Worm (Caenorhabditis elegans) whole organism, midembryonic: ENCODE data around the gene bre-1.

Experiments used
- T22C8.4 ChIP-seq: fragments of 200-800 bp; sonication (Bioruptor generic); IDR thresholded peaks from 2 replicates; pipeline ENCODE4 v1.3.6; 2022; ENCODE audit warnings: missing genetic modification characterization, missing compliant biosample characterization
- cog-1 ChIP-seq: sonication (generic microtip); optimal IDR thresholded peaks from 2 replicates; lab custom pipeline; 2016; ENCODE audit warnings: missing genetic modification characterization, missing compliant biosample characterization
- flt-1 ChIP-seq: fragments of 200-800 bp; sonication (Bioruptor generic); IDR thresholded peaks from 2 replicates; pipeline ENCODE4 v1.3.6; 2022; ENCODE audit warnings: missing genetic modification characterization, missing compliant biosample characterization
- klf-2 ChIP-seq: fragments of 200-800 bp; sonication (Bioruptor generic); conservative IDR thresholded peaks from 2 replicates; pipeline ENCODE4 v1.3.6; 2022; ENCODE audit warnings: missing genetic modification reagents, missing genetic modification characterization, missing compliant biosample characterization
- med-1 ChIP-seq: sonication (generic microtip); optimal IDR thresholded peaks from 2 replicates; lab custom pipeline; 2017; ENCODE audit warnings: missing genetic modification characterization, mild to moderate bottlenecking, missing compliant biosample characterization, antibody characterized with exemption, missing genetic modification reagents; ENCODE audit not compliant: insufficient read depth
- ref-1 ChIP-seq: fragments of 200-800 bp; sonication (Bioruptor generic); conservative IDR thresholded peaks from 2 replicates; pipeline ENCODE4 v1.3.6; 2022; ENCODE audit warnings: missing genetic modification reagents, missing genetic modification characterization, missing compliant biosample characterization
- tab-1 ChIP-seq: fragments of 200-800 bp; sonication (Bioruptor generic); IDR thresholded peaks from 2 replicates; pipeline ENCODE4 v1.3.6; 2022; ENCODE audit warnings: missing genetic modification characterization, missing compliant biosample characterization
- ztf-23 ChIP-seq: fragments of 200-800 bp; sonication (Bioruptor generic); IDR thresholded peaks from 2 replicates; pipeline ENCODE4 v1.3.6; 2022; ENCODE audit warnings: missing genetic modification reagents, missing genetic modification characterization, missing compliant biosample characterization
- ztf-29 ChIP-seq: fragments of 200-800 bp; sonication (Bioruptor generic); IDR thresholded peaks from 2 replicates; pipeline ENCODE4 v1.3.6; 2022; ENCODE audit warnings: missing genetic modification reagents, missing genetic modification characterization, missing compliant biosample characterization

The bre-1 gene

DNA sequence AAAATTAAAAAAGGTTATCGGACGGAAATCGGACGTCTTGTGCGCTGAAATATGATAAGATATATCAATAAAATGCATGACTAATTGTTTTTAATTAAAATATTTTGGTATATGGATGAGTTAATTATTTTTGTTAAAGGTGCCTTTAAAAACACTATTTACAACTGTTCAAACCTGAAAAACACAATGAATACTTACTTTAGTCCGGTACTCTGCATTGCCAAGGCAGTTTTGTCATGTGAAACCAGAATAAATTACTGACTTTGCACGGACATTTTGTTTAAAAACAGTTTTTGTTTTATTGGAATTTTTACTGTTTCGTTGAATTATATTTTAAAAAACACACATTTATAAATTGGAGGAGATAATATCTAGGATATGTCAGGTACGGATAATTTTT is 19.1 kb upstream of the bre-1 start, which contains the start of gene suex-2:
suex-2 (plus strand) TSS at position 301 of the 400 bp plus-strand sequence.
- TF ChIP-seq ztf-23 (GFP tag; lab: Robert Waterston, UW) (no peak), T22C8.4 (GFP tag; lab: Robert Waterston, UW) (no peak), ref-1 (GFP tag; lab: Robert Waterston, UW) (no peak), klf-2 (GFP tag; lab: Robert Waterston, UW) (no peak), cog-1 (tag; lab: Kevin White, UChicago) (no peak), med-1 (GFP tag; lab: Kevin White, UChicago) (no peak), flt-1 (GFP tag; lab: Robert Waterston, UW) (no peak), ztf-29 (GFP tag; lab: Robert Waterston, UW) (no peak), tab-1 (GFP tag; lab: Robert Waterston, UW) (no peak)

DNA sequence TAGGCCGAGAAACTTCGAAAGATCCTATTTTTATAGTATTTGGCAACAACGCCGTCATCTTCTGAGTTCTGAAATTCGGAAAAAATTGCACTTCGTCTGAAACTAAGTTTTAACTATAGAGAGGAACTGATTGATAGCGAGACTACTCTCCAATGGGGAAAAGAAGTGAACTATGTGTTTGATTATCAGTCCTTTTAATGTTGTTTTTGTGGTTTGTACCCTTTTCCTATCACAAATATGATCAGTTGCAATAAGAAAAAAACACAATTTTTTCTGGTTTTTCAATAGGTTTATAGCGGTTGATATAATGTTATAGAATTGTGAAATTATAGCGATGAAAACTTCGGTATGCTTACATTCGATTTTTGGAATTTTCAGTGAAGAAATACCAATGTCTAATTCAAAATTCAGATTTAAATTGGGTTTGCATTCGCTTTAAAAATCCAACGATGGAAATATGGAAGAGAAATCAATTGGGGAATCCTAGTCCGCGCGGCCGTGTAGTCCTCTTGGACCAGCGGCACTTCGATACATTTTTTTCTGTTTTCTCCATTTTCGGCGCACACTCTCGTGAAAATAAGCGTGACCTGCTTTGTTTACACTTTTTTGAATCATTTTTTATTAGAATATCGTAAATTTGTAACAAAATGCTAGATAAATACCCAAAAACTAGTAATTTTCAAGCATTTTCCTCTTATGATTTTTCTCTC is 13.7 kb upstream of the bre-1 start, which contains the start of gene C53B4.3:
C53B4.3 (minus strand) TSS at position 464 of the 710 bp plus-strand sequence.
- TF ChIP-seq ztf-23 (GFP tag; lab: Robert Waterston, UW): peak; percentile 61; the same call in 1 of the 2 replicates
- TF ChIP-seq ref-1 (GFP tag; lab: Robert Waterston, UW): 0 out of 2 replicates have a peak, but pooled peaks have one; percentile 27
- TF ChIP-seq flt-1 (GFP tag; lab: Robert Waterston, UW): peak; percentile 73
- TF ChIP-seq med-1 (GFP tag; lab: Kevin White, UChicago): no peak

DNA sequence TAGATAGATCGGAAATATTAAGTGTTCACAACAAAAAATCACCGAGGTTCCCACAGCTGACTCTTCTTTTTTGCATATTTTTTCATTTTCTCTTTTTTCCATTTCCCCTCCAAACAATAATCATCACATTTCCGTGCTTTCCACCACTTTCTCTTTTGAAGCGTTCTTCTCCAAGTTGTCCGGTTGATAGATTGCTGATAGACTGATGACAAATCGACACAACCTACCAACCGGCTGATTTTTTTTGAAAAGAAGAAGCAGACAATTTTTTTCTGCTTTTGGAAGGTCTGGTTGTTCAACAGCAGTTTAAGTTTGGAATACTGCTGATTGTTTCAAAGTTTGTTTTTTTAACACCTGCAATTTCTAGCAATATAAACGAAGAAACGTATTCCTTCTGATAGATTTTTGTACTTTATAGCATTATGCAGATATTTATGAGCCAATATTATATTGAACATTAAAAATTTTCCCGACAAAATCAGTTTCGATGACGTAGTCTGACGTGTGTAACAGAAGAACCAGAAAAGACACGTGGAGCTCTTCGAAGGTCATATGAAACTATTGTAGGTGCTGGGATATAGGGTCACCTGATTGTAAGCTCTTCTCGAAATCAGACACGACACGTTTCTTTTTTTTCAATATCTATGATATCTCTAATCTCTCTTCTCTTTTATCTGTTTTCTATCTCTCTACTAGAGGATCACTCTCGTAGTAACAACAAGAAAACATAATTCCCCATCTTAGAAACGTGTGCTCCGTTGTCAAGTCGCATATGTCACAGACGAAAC is 12.3 kb upstream of the bre-1 start:
- TF ChIP-seq ref-1 (GFP tag; lab: Robert Waterston, UW): no peak
- no peak for TF ChIP-seq T22C8.4 (GFP tag; lab: Robert Waterston, UW)
- TF ChIP-seq flt-1 (GFP tag; lab: Robert Waterston, UW): no peak
- no peak for TF ChIP-seq klf-2 (GFP tag; lab: Robert Waterston, UW)
- no peak for TF ChIP-seq cog-1 (tag; lab: Kevin White, UChicago)
- no peak for TF ChIP-seq tab-1 (GFP tag; lab: Robert Waterston, UW)
- no peak for TF ChIP-seq med-1 (GFP tag; lab: Kevin White, UChicago)
- no peak for TF ChIP-seq ztf-23 (GFP tag; lab: Robert Waterston, UW)
- no peak for TF ChIP-seq ztf-29 (GFP tag; lab: Robert Waterston, UW)

DNA sequence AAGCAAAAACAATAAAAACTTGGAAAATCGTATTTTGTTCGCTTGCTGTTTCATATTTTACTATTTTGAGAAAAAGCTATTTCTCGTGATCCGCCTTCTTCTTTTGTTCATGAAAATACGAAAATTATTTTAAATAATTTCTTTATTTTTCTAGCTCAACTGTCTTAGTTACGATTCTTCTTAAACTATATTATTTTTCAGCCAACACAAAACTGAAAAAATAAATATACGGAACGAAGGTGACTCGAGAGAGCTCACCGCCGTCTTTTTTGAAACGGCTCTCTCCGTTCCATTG is 11.8 kb upstream of the bre-1 start, which contains the start of gene pdzd-8:
pdzd-8 (plus strand) TSS at position 196 of the 295 bp plus-strand sequence.
- TF ChIP-seq ref-1 (GFP tag; lab: Robert Waterston, UW) (no peak), ztf-23 (GFP tag; lab: Robert Waterston, UW) (no peak), T22C8.4 (GFP tag; lab: Robert Waterston, UW) (no peak), ztf-29 (GFP tag; lab: Robert Waterston, UW) (no peak)

DNA sequence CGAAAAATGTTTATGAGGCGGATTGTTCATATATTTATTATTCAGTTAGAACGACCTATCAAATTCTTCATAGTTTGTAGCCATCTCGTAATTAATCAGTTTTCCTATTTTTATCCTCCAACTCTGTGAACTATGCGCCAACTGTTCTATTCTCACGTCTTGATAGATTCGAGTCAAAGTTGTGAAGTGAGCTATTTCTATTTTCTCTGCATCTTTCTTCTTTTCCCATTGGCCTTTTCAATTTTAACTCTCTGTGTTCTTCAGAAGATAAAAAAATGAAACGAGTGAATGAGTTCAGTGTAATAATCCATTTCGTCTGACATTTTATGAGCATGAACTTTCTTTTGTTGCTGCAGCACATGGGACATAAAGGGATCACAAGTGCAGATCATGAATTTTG is 9.0 kb upstream of the bre-1 start:
- no peak for TF ChIP-seq cog-1 (tag; lab: Kevin White, UChicago)
- TF ChIP-seq ref-1 (GFP tag; lab: Robert Waterston, UW): no peak
- TF ChIP-seq T22C8.4 (GFP tag; lab: Robert Waterston, UW): no peak
- no peak for TF ChIP-seq ztf-23 (GFP tag; lab: Robert Waterston, UW)
- no peak for TF ChIP-seq klf-2 (GFP tag; lab: Robert Waterston, UW)
- TF ChIP-seq tab-1 (GFP tag; lab: Robert Waterston, UW): no peak
- no peak for TF ChIP-seq med-1 (GFP tag; lab: Kevin White, UChicago)
- TF ChIP-seq flt-1 (GFP tag; lab: Robert Waterston, UW): no peak
- no peak for TF ChIP-seq ztf-29 (GFP tag; lab: Robert Waterston, UW)

DNA sequence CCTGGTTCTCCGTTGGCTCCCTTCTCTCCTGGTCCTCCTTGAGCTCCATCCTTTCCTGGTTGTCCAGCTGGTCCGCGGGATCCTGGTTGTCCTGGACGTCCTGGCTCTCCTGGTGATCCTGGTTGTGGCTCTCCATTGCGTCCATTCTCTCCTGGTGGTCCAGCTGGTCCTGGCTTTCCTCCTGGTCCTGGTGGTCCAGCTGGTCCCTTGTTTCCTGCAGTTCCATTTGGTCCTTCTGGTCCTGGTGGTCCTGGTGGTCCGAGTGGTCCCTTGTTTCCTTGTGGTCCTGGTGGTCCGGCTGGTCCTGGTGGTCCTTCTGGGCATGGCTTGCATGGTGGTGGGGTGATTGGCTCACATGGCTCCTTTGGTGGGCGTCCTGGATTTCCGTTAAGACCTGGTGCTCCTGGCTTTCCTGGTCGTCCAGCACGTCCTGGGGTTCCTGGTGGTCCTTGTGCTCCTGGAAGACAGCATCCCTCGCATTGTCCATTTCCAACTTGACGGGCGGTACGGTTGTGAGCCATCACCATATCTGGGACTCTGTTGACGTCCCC is 7.9 kb upstream of the bre-1 start:
- TF ChIP-seq ztf-29 (GFP tag; lab: Robert Waterston, UW) (no peak), med-1 (GFP tag; lab: Kevin White, UChicago) (no peak), flt-1 (GFP tag; lab: Robert Waterston, UW) (no peak), klf-2 (GFP tag; lab: Robert Waterston, UW) (no peak), ref-1 (GFP tag; lab: Robert Waterston, UW) (no peak), ztf-23 (GFP tag; lab: Robert Waterston, UW) (no peak), T22C8.4 (GFP tag; lab: Robert Waterston, UW) (no peak), cog-1 (tag; lab: Kevin White, UChicago) (no peak), tab-1 (GFP tag; lab: Robert Waterston, UW) (no peak)

DNA sequence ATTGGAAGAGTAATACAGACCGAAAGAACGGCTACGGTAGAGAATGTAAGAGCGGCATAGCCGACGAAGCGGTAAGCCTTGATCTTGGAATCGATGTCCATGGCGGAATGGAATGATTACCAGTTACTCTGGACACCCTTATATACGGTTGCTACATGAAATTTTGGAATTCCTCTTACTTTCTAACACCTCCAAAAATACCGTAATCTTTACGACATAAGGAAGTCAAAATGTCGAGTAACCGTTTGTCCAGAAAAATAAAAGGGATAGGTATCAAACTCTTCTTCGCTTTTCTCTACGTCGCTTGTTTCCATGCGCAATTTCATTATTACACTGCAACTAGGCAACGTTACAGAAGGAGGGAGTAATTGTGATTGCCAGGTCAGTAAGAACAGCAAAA is 7.4 kb upstream of the bre-1 start, which contains the start of gene col-119:
col-119 (minus strand) TSS at position 101 of the 400 bp plus-strand sequence.
- no peak for TF ChIP-seq flt-1 (GFP tag; lab: Robert Waterston, UW)
- no peak for TF ChIP-seq tab-1 (GFP tag; lab: Robert Waterston, UW)
- TF ChIP-seq ref-1 (GFP tag; lab: Robert Waterston, UW): no peak
- no peak for TF ChIP-seq klf-2 (GFP tag; lab: Robert Waterston, UW)
- TF ChIP-seq med-1 (GFP tag; lab: Kevin White, UChicago): no peak
- TF ChIP-seq ztf-29 (GFP tag; lab: Robert Waterston, UW): no peak
- TF ChIP-seq cog-1 (tag; lab: Kevin White, UChicago): no peak
- no peak for TF ChIP-seq T22C8.4 (GFP tag; lab: Robert Waterston, UW)
- TF ChIP-seq ztf-23 (GFP tag; lab: Robert Waterston, UW): no peak

DNA sequence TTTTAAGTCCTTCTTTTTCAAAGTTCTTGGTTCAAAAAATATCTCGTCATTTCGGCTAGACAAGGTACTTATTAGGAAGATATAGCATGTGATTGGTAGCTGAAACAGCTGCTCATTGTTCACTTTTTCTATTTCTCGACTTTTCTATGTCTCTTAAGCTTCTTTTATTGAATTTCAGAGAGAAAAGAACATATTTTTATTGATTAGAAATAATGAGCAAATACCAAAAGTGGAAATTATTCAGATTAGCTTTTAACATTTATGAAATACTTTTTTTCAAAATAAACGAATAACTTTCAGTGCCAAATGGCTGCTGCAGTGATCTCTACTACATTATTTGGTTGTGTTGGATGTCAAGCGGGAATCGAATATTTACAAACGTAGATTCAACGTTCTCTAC is 2.5 kb upstream of the bre-1 start, which contains the start of gene nstp-1:
nstp-1 (plus strand) TSS at position 301 of the 400 bp plus-strand sequence.
- no peak for TF ChIP-seq med-1 (GFP tag; lab: Kevin White, UChicago)
- TF ChIP-seq ztf-29 (GFP tag; lab: Robert Waterston, UW): no peak
- no peak for TF ChIP-seq ztf-23 (GFP tag; lab: Robert Waterston, UW)
- no peak for TF ChIP-seq ref-1 (GFP tag; lab: Robert Waterston, UW)
- TF ChIP-seq tab-1 (GFP tag; lab: Robert Waterston, UW): no peak
- no peak for TF ChIP-seq klf-2 (GFP tag; lab: Robert Waterston, UW)
- no peak for TF ChIP-seq T22C8.4 (GFP tag; lab: Robert Waterston, UW)
- no peak for TF ChIP-seq cog-1 (tag; lab: Kevin White, UChicago)
